Fruit fly (Drosophila melanogaster): ENCODE measurements around the gene CG10660.

DNA sequence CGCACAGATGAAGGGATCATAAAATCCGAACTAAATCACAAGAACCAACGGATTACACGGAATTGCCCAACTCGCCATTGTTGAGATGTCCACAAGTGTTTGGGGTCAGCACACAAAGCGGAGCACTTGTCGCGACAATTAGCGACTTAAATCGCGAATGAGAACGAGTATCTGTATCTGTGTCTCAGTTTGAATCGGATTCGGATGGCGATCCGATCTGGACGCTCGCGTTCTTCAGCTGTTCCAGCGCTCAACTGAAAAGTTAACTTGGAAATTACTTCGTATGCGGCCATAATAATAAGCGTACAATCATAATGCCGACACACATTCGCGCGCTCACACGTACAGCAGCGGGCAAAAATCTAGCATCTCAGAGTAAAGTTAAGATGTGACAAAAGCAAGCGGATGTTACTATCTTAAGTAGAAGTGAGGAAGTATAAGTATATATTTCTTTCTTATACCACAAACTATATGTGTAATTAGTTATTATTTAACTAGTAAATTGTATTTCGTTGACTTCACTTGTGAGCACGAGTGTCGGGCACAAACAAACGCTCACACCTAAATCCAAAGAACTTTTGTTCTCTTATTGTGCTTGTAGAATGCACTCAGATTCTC, at the start of gene CG10660:
- no peak for TF ChIP-seq CTCF (optimal IDR thresholded peaks at IDR 0.05)
- no peak for TF ChIP-seq CG8478 (optimal IDR thresholded peaks at IDR 0.05)

Data from S2 (cell line).